Fruit fly (Drosophila melanogaster): ENCODE measurements around the gene CG3277.

- TF ChIP-seq sv (GFP tag; optimal IDR thresholded peaks at IDR 0.05) (no peak), Mio (GFP tag; optimal IDR thresholded peaks at IDR 0.05) (no peak)
Observed at dm6 chr2L:3356790-3357696, 53.1 kb downstream of the CG3277 start, which contains the start of gene CG8838.

Measured in whole organism, wandering third instar larva.